Fruit fly (Drosophila melanogaster) whole organism, wandering third instar larva: ENCODE results near the gene Datp.

ENCODE experiments used
- Abd-B ChIP-seq: fragments of >200 bp; optimal IDR thresholded peaks from 2 replicates; lab custom pipeline; 2017; ENCODE audit warnings: missing biosample characterization, missing genetic modification characterization
- CG32264 ChIP-seq: fragments of 200-800 bp; sonication (Bioruptor generic); optimal IDR thresholded peaks from 2 replicates; lab custom pipeline; 2016; ENCODE audit warnings: missing biosample characterization, missing genetic modification characterization
- CG9705 ChIP-seq: fragments of 200-800 bp; sonication (Bioruptor generic); optimal IDR thresholded peaks from 2 replicates; lab custom pipeline; 2018; ENCODE audit warnings: missing biosample characterization, mild to moderate bottlenecking, missing genetic modification characterization
- CrebA ChIP-seq: fragments of 200-800 bp; sonication (Bioruptor generic); optimal IDR thresholded peaks from 2 replicates; lab custom pipeline; 2016; ENCODE audit warnings: missing biosample characterization, mild to moderate bottlenecking, missing genetic modification characterization, borderline replicate concordance
- Dfd ChIP-seq: fragments of >200 bp; optimal IDR thresholded peaks from 2 replicates; lab custom pipeline; 2017; ENCODE audit warnings: missing biosample characterization, missing genetic modification characterization
- Dif ChIP-seq: fragments of 200-275, 200-300 bp; sonication (Bioruptor generic); optimal IDR thresholded peaks from 2 replicates; lab custom pipeline; 2018; ENCODE audit warnings: missing biosample characterization, missing genetic modification characterization; ENCODE audit not compliant: partially characterized antibody
- GATAd ChIP-seq: sonication (Bioruptor generic); optimal IDR thresholded peaks from 2 replicates; lab custom pipeline; 2016; ENCODE audit warnings: missing biosample characterization, missing genetic modification characterization
- HLH106 ChIP-seq: fragments of 200-800 bp; optimal IDR thresholded peaks from 3 replicates; lab custom pipeline; 2019; ENCODE audit warnings: missing biosample characterization, mild to moderate bottlenecking, missing genetic modification characterization, moderate library complexity
- Hnf4 ChIP-seq: fragments of 200-800 bp; sonication (Bioruptor generic); optimal IDR thresholded peaks from 2 replicates; lab custom pipeline; 2016; ENCODE audit warnings: missing biosample characterization, mild to moderate bottlenecking, missing genetic modification characterization
- Hr78 ChIP-seq: fragments of >200 bp; optimal IDR thresholded peaks from 2 replicates; lab custom pipeline; 2017; ENCODE audit warnings: missing biosample characterization, missing genetic modification characterization
- Hr83 ChIP-seq: fragments of 200-300 bp; sonication (Bioruptor generic); optimal IDR thresholded peaks from 2 replicates; lab custom pipeline; 2016; ENCODE audit warnings: missing biosample characterization, mild to moderate bottlenecking, missing genetic modification characterization, moderate library complexity; ENCODE audit not compliant: poor library complexity, severe bottlenecking
- Jra ChIP-seq: sonication (Bioruptor generic); optimal IDR thresholded peaks from 2 replicates; lab custom pipeline; 2016; ENCODE audit warnings: missing biosample characterization, missing genetic modification characterization
- Mio ChIP-seq: sonication (Bioruptor generic); optimal IDR thresholded peaks from 2 replicates; lab custom pipeline; 2016; ENCODE audit warnings: missing biosample characterization, missing genetic modification characterization
- Myc ChIP-seq: fragments of >200 bp; optimal IDR thresholded peaks from 2 replicates; lab custom pipeline; 2017
- N ChIP-seq: fragments of >200 bp; optimal IDR thresholded peaks from 2 replicates; lab custom pipeline; 2018; ENCODE audit warnings: missing biosample characterization, missing external identifiers, missing genetic modification characterization
- OdsH ChIP-seq: fragments of 200-800 bp; sonication (Bioruptor generic); optimal IDR thresholded peaks from 2 replicates; lab custom pipeline; 2016; ENCODE audit warnings: missing biosample characterization, mild to moderate bottlenecking, missing genetic modification characterization
- Rel ChIP-seq, 2 experiments: fragments of 200-800 bp; sonication (Bioruptor generic) in 1 of 2; optimal IDR thresholded peaks; 2 replicates in 1 of 2; 3 replicates in 1 of 2; lab custom pipeline; 2016 to 2019; ENCODE audit warnings: mild to moderate bottlenecking in 2 of 2, missing biosample characterization in 2 of 2, missing genetic modification characterization in 2 of 2, moderate library complexity in 1 of 2
- Sp1 ChIP-seq: fragments of 200-800 bp; sonication (Bioruptor generic); optimal IDR thresholded peaks from 3 replicates; lab custom pipeline; 2019; ENCODE audit warnings: missing biosample characterization, mild to moderate bottlenecking, missing genetic modification characterization, moderate library complexity
- Vsx2 ChIP-seq: fragments of 200-300, 225-300 bp; sonication (Bioruptor generic); optimal IDR thresholded peaks from 2 replicates; lab custom pipeline; 2018; ENCODE audit warnings: missing biosample characterization, missing genetic modification characterization; ENCODE audit not compliant: partially characterized antibody
- br ChIP-seq: fragments of 200-800 bp; sonication (Bioruptor generic); optimal IDR thresholded peaks from 2 replicates; lab custom pipeline; 2016; ENCODE audit warnings: missing biosample characterization, missing genetic modification characterization
- brk ChIP-seq: fragments of 200-800 bp; sonication (Bioruptor generic); optimal IDR thresholded peaks from 2 replicates; lab custom pipeline; 2016; ENCODE audit warnings: missing biosample characterization, mild to moderate bottlenecking, missing genetic modification characterization
- dl ChIP-seq, 2 experiments: fragments of 175-275, 200-275 bp in 1 of 2; fragments of 200-275 bp in 1 of 2; sonication (Bioruptor generic); optimal IDR thresholded peaks; lab custom pipeline; 2018; ENCODE audit warnings: mild to moderate bottlenecking in 2 of 2, missing biosample characterization in 2 of 2, missing genetic modification characterization in 2 of 2, moderate library complexity in 2 of 2; ENCODE audit not compliant: partially characterized antibody in 2 of 2, insufficient read depth in 1 of 2
- dmrt93B ChIP-seq: fragments of 200-800 bp; sonication (Bioruptor generic); optimal IDR thresholded peaks from 2 replicates; lab custom pipeline; 2018; ENCODE audit warnings: missing biosample characterization, mild to moderate bottlenecking, missing genetic modification characterization
- dsf ChIP-seq: sonication (Bioruptor generic); optimal IDR thresholded peaks from 2 replicates; lab custom pipeline; 2016; ENCODE audit warnings: missing biosample characterization, missing genetic modification characterization, borderline replicate concordance
- ey ChIP-seq: fragments of 200-800 bp; sonication (Bioruptor generic); optimal IDR thresholded peaks from 2 replicates; lab custom pipeline; 2016; ENCODE audit warnings: missing biosample characterization, missing genetic modification characterization
- foxo ChIP-seq, 2 experiments: fragments of 200-800 bp; sonication (Bioruptor generic); optimal IDR thresholded peaks; 2 replicates in 1 of 2; 3 replicates in 1 of 2; lab custom pipeline; 2016 to 2017; ENCODE audit warnings: missing biosample characterization in 2 of 2, missing genetic modification characterization in 2 of 2
- fru ChIP-seq: fragments of 200-800 bp; sonication (Bioruptor generic); optimal IDR thresholded peaks from 3 replicates; lab custom pipeline; 2016; ENCODE audit warnings: missing biosample characterization, mild to moderate bottlenecking, missing genetic modification characterization
- h ChIP-seq: fragments of 200-800 bp; sonication (Bioruptor generic); optimal IDR thresholded peaks from 3 replicates; lab custom pipeline; 2016; ENCODE audit warnings: missing biosample characterization, mild to moderate bottlenecking, missing genetic modification characterization
- jim ChIP-seq: fragments of 175-275, 200-325 bp; sonication (Bioruptor generic); optimal IDR thresholded peaks from 2 replicates; lab custom pipeline; 2016; ENCODE audit warnings: missing biosample characterization, mild to moderate bottlenecking, missing genetic modification characterization
- lola ChIP-seq: fragments of >200 bp; optimal IDR thresholded peaks from 2 replicates; lab custom pipeline; 2017; ENCODE audit warnings: missing biosample characterization, missing genetic modification characterization
- pan ChIP-seq: fragments of >200 bp; optimal IDR thresholded peaks from 2 replicates; lab custom pipeline; 2017
- psq ChIP-seq: fragments of 200-800 bp; sonication (Bioruptor generic); optimal IDR thresholded peaks from 3 replicates; lab custom pipeline; 2017; ENCODE audit warnings: missing biosample characterization, mild to moderate bottlenecking, missing genetic modification characterization, moderate library complexity
- rgr ChIP-seq: fragments of 200-800 bp; sonication (Bioruptor generic); optimal IDR thresholded peaks from 3 replicates; lab custom pipeline; 2016; ENCODE audit warnings: missing biosample characterization, mild to moderate bottlenecking, missing genetic modification characterization
- sage ChIP-seq: fragments of 200-800 bp; sonication (Bioruptor generic); optimal IDR thresholded peaks from 2 replicates; lab custom pipeline; 2016; ENCODE audit warnings: missing biosample characterization, mild to moderate bottlenecking, missing genetic modification characterization
- sv ChIP-seq: fragments of 200-800 bp; sonication (Bioruptor generic); optimal IDR thresholded peaks from 3 replicates; lab custom pipeline; 2016; ENCODE audit warnings: missing biosample characterization, missing genetic modification characterization
- tai ChIP-seq: sonication (Bioruptor generic); optimal IDR thresholded peaks from 2 replicates; lab custom pipeline; 2016; ENCODE audit warnings: missing biosample characterization, missing genetic modification characterization
- usp ChIP-seq: fragments of >200 bp; optimal IDR thresholded peaks from 2 replicates; lab custom pipeline; 2017; ENCODE audit warnings: missing biosample characterization, missing genetic modification characterization
- woc ChIP-seq: sonication (Bioruptor generic); optimal IDR thresholded peaks from 2 replicates; lab custom pipeline; 2016; ENCODE audit warnings: missing biosample characterization, mild to moderate bottlenecking, missing genetic modification characterization

Datp gene

DNA sequence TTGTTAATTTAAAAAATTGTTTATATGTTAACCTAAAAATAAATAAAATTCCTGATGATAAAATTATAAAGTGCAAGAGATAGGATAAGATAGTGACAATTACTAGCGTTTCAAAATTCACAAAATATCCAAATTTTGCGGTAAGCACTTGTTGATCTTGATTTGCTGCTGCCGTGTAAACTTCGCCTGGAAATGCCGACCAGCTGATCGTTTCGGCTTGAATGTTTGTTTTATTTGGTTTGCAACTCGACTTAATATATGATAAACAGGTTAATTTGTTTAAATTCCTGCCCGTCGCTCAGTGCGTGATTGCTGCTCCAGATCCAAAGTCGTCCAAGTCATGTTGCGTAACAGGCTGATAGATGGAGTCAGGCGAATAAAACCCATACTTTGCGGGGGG lies 17.2 kb downstream of the Datp start, which contains the start of gene CG4592:
Gene CG4592, plus strand, starts transcription at position 233 of the 400 bp plus-strand sequence.
- TF ChIP-seq Hr78 (GFP tag; lab: Kevin White, UChicago) (no peak), Hnf4 (GFP tag; lab: Kevin White, UChicago) (no peak), Myc (no peak), dsf (no peak), usp (GFP tag; lab: Kevin White, UChicago) (no peak), CG32264 (peak; percentile 19), rgr (no peak), dmrt93B (GFP tag; lab: Kevin White, UChicago) (peak; percentile 25), lola (GFP tag; lab: Kevin White, UChicago) (no peak), h (peak; percentile 78), tai (GFP tag; lab: Kevin White, UChicago) (no peak), psq (peak; percentile 39), Sp1 (GFP tag; lab: Kevin White, UChicago) (no peak), Hr83 (GFP tag; lab: Kevin White, UChicago) (peak; percentile 60), brk (GFP tag; lab: Kevin White, UChicago) (no peak), fru (no peak), Mio (no peak), CrebA (no peak), Dif (no peak), CG9705 (GFP tag; lab: Kevin White, UChicago) (peak; percentile 43), OdsH (GFP tag; lab: Kevin White, UChicago) (peak; percentile 62), Dfd (GFP tag; lab: Kevin White, UChicago) (no peak), jim (GFP tag; lab: Kevin White, UChicago) (no peak), Rel (GFP tag; optimal IDR thresholded peaks at IDR 0.05; lab: Kevin White, UChicago) (no peak), Rel (tag; optimal IDR thresholded peaks at IDR 0.05; lab: Kevin White, UChicago) (no peak), foxo (GFP tag; optimal IDR thresholded peaks at IDR 0.05; lab: Kevin White, UChicago) (peak in 1 of 2 experiments; percentile 81), Vsx2 (GFP tag; lab: Kevin White, UChicago) (no peak), br (GFP tag; lab: Kevin White, UChicago) (peak; percentile 73), HLH106 (peak; percentile 73), pan (lab: Kevin White, UChicago) (no peak), dl (GFP tag; optimal IDR thresholded peaks at IDR 0.05; lab: Kevin White, UChicago; ENCODE audit: insufficient read depth in 1 of 2, partially characterized antibody in 2 of 2) (no peak), sv (peak; percentile 43), Abd-B (GFP tag; lab: Kevin White, UChicago) (no peak), N (no peak), sage (no peak), Jra (peak; percentile 26), woc (GFP tag; lab: Kevin White, UChicago) (peak; percentile 52), ey (no peak), GATAd (no peak)

DNA sequence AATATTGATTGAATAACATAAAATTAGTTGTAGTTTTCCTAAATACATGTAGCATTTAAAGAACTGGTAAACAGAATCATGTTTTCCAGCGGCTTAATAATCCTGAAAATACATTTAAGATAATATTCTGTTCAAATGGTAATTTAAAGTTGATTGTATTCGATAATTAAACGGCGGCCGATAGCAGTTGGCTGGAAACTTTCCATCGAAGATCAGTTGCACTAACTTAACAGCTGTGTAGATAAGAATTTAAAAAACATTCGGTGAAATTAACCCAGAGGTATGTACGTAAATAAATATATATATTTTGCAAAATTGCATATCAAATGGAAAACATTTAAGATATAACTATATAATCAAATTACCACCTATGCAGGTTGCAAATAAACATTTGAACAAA lies 18.6 kb downstream of the Datp start, which contains the start of gene CG4594:
Gene CG4594, plus strand, starts transcription at position 212 of the 400 bp plus-strand sequence.
- no peak for TF ChIP-seq rgr
- TF ChIP-seq Sp1 (GFP tag; lab: Kevin White, UChicago), result no peak
- no peak for TF ChIP-seq psq
- TF ChIP-seq br (GFP tag; lab: Kevin White, UChicago), result no peak
- TF ChIP-seq lola (GFP tag; lab: Kevin White, UChicago), result no peak
- TF ChIP-seq CG9705 (GFP tag; lab: Kevin White, UChicago), result no peak
- TF ChIP-seq sage, result peak; percentile 41

DNA sequence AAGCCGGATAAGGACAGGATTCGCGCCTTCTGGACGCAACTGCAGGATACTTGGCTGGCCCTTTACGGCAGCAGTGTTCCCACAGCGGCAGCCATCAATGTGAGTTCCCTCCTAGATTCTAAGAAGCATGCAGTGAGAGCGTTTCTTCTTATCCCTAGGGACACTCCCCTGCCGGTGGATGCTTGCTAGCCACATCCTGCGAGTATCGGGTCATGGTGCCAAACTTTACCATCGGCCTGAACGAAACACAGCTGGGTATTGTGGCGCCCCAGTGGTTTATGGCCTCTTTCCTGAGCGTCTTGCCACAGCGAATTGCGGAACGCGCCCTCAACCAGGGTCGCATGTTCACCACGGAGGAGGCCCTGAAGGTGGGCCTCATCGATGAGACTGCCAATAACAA lies 19.4 kb downstream of the Datp start:
- no peak for TF ChIP-seq dmrt93B (GFP tag; lab: Kevin White, UChicago)
- TF ChIP-seq rgr, result no peak
- TF ChIP-seq h, result no peak
- no peak for TF ChIP-seq Mio
- TF ChIP-seq dl (GFP tag; optimal IDR thresholded peaks at IDR 0.05; lab: Kevin White, UChicago; ENCODE audit: insufficient read depth in 1 of 2, partially characterized antibody in 2 of 2), result no peak
- TF ChIP-seq Abd-B (GFP tag; lab: Kevin White, UChicago), result no peak
- no peak for TF ChIP-seq usp (GFP tag; lab: Kevin White, UChicago)
- TF ChIP-seq Hr78 (GFP tag; lab: Kevin White, UChicago), result no peak
- TF ChIP-seq CrebA, result no peak
